Fruit fly (Drosophila melanogaster) whole organism, embryonic: Measurements from ENCODE around the gene Tlk.
A peak's percentile ranks its signal among the peaks of the same experiment; 100 is the strongest.

Experiments used
- Asciz ChIP-seq: fragments of 200-800 bp; sonication (Bioruptor generic); optimal IDR thresholded peaks from 2 replicates; lab custom pipeline; 2017; ENCODE audit warnings: missing biosample characterization, mild to moderate bottlenecking, missing genetic modification characterization, missing genetic modification reagents
- BEAF-32 ChIP-seq: fragments of 200-800 bp; sonication (Bioruptor generic); optimal IDR thresholded peaks from 3 replicates; lab custom pipeline; 2017; ENCODE audit warnings: missing biosample characterization, missing genetic modification characterization, mild to moderate bottlenecking, moderate library complexity, missing genetic modification reagents
- CG11560 ChIP-seq: fragments of 200-800 bp; sonication (Bioruptor generic); IDR thresholded peaks from 3 replicates; pipeline ENCODE4 v1.3.6; 2022; ENCODE audit warnings: missing biosample characterization, missing genetic modification characterization
- CG11695 ChIP-seq: fragments of 200-800 bp; sonication (Bioruptor generic); IDR thresholded peaks from 3 replicates; pipeline ENCODE4 v1.3.6; 2022; ENCODE audit warnings: missing biosample characterization, missing genetic modification characterization
- CG13123 ChIP-seq: fragments of 200-800 bp; sonication (Bioruptor generic); optimal IDR thresholded peaks from 2 replicates; lab custom pipeline; 2016; ENCODE audit warnings: missing biosample characterization, missing genetic modification characterization
- CG15073 ChIP-seq: fragments of 200-800 bp; sonication (Bioruptor generic); optimal IDR thresholded peaks from 2 replicates; lab custom pipeline; 2016; ENCODE audit warnings: missing biosample characterization, missing genetic modification characterization
- CG17612 ChIP-seq: fragments of 200-800 bp; sonication (Bioruptor generic); IDR thresholded peaks from 2 replicates; pipeline ENCODE4 v1.3.6; 2022; ENCODE audit warnings: missing biosample characterization, missing genetic modification characterization
- CG18599 ChIP-seq: fragments of 200-800 bp; sonication (Bioruptor generic); optimal IDR thresholded peaks from 3 replicates; lab custom pipeline; 2017; ENCODE audit warnings: missing biosample characterization, missing genetic modification characterization, mild to moderate bottlenecking, moderate library complexity, missing genetic modification reagents
- CG2129 ChIP-seq: fragments of 200-800 bp; sonication (Bioruptor generic); IDR thresholded peaks from 2 replicates; pipeline ENCODE4 v1.3.6; 2022; ENCODE audit warnings: missing biosample characterization, missing genetic modification characterization; ENCODE audit not compliant: partially characterized antibody
- CG31365 ChIP-seq: fragments of 200-800 bp; sonication (Bioruptor generic); optimal IDR thresholded peaks from 2 replicates; lab custom pipeline; 2018; ENCODE audit warnings: missing biosample characterization, mild to moderate bottlenecking, missing genetic modification characterization
- CG4820 ChIP-seq: fragments of 200-800 bp; sonication (Bioruptor generic); optimal IDR thresholded peaks from 3 replicates; lab custom pipeline; 2016; ENCODE audit warnings: missing biosample characterization, missing genetic modification characterization
- CG5180 ChIP-seq: fragments of 200-800 bp; sonication (Bioruptor generic); optimal IDR thresholded peaks from 3 replicates; lab custom pipeline; 2017; ENCODE audit warnings: missing biosample characterization, missing genetic modification characterization, mild to moderate bottlenecking, moderate library complexity, missing genetic modification reagents
- CG5953 ChIP-seq: fragments of 200-800 bp; sonication (Bioruptor generic); IDR thresholded peaks from 2 replicates; pipeline ENCODE4 v1.3.6; 2022; ENCODE audit warnings: missing biosample characterization, missing genetic modification characterization
- CG6175 ChIP-seq: fragments of 200-800 bp; sonication (Bioruptor generic); IDR thresholded peaks from 3 replicates; pipeline ENCODE4 v1.3.6; 2022; ENCODE audit warnings: missing biosample characterization, missing genetic modification characterization
- CG7745 ChIP-seq: fragments of 200-800 bp; sonication (Bioruptor generic); optimal IDR thresholded peaks from 2 replicates; lab custom pipeline; 2018; ENCODE audit warnings: missing biosample characterization, mild to moderate bottlenecking, missing genetic modification characterization, moderate library complexity
- CG7786 ChIP-seq: fragments of 200-800 bp; sonication (Bioruptor generic); optimal IDR thresholded peaks from 2 replicates; lab custom pipeline; 2016; ENCODE audit warnings: missing biosample characterization, missing genetic modification characterization
- CG8388 ChIP-seq: fragments of 200-800 bp; sonication (Bioruptor generic); optimal IDR thresholded peaks from 2 replicates; lab custom pipeline; 2019; ENCODE audit warnings: missing biosample characterization, mild to moderate bottlenecking, missing genetic modification characterization, moderate library complexity
- CkIIα-i1 ChIP-seq: fragments of 200-800 bp; sonication (Bioruptor generic); IDR thresholded peaks from 2 replicates; pipeline ENCODE4 v1.3.6; 2022; ENCODE audit warnings: missing biosample characterization, missing genetic modification characterization
- Dad ChIP-seq: fragments of 200-800 bp; sonication (Bioruptor generic); optimal IDR thresholded peaks from 3 replicates; lab custom pipeline; 2016; ENCODE audit warnings: missing biosample characterization, missing genetic modification characterization
- Dp ChIP-seq: fragments of 200-800 bp; sonication (Bioruptor generic); optimal IDR thresholded peaks from 2 replicates; lab custom pipeline; 2018; ENCODE audit warnings: missing biosample characterization, mild to moderate bottlenecking, missing genetic modification characterization, moderate library complexity
- H15 ChIP-seq: fragments of 200-800 bp; sonication (Bioruptor generic); IDR thresholded peaks from 3 replicates; pipeline ENCODE4 v1.3.6; 2022; ENCODE audit warnings: missing biosample characterization, missing genetic modification characterization
- HLHmδ ChIP-seq: fragments of 200-800 bp; sonication (Bioruptor generic); optimal IDR thresholded peaks from 2 replicates; lab custom pipeline; 2018; ENCODE audit warnings: missing biosample characterization, mild to moderate bottlenecking, missing genetic modification characterization, moderate library complexity
- Hand ChIP-seq: fragments of 200-800 bp; sonication (Bioruptor generic); optimal IDR thresholded peaks from 2 replicates; lab custom pipeline; 2017; ENCODE audit warnings: mild to moderate bottlenecking, missing biosample characterization, missing genetic modification reagents, missing genetic modification characterization
- MBD-R2 ChIP-seq: fragments of 200-800 bp; sonication (Bioruptor generic); IDR thresholded peaks from 2 replicates; pipeline ENCODE4 v1.3.6; 2022; ENCODE audit warnings: missing biosample characterization, missing genetic modification characterization
- Nf-YC ChIP-seq: fragments of 200-800 bp; optimal IDR thresholded peaks from 3 replicates; lab custom pipeline; 2019; ENCODE audit warnings: missing biosample characterization, mild to moderate bottlenecking, missing genetic modification characterization, moderate library complexity
- NfI ChIP-seq: fragments of 200-800 bp; sonication (Bioruptor generic); optimal IDR thresholded peaks from 3 replicates; lab custom pipeline; 2018; ENCODE audit warnings: missing biosample characterization, mild to moderate bottlenecking, missing genetic modification characterization, moderate library complexity
- Oaz ChIP-seq: fragments of 200-800 bp; sonication (Bioruptor generic); IDR thresholded peaks from 2 replicates; pipeline ENCODE4 v1.3.6; 2022; ENCODE audit warnings: missing biosample characterization, missing genetic modification characterization
- Rfx ChIP-seq: fragments of 200-800 bp; sonication (Bioruptor generic); IDR thresholded peaks from 2 replicates; pipeline ENCODE4 v1.3.6; 2022; ENCODE audit warnings: missing biosample characterization, missing genetic modification characterization
- Sin3A ChIP-seq: fragments of >200 bp; optimal IDR thresholded peaks from 2 replicates; lab custom pipeline; 2018
- ab ChIP-seq: fragments of 200-800 bp; sonication (Bioruptor generic); optimal IDR thresholded peaks from 2 replicates; lab custom pipeline; 2016; ENCODE audit warnings: missing biosample characterization, missing genetic modification characterization
- abd-A ChIP-seq: fragments of 200-800 bp; sonication (Bioruptor generic); optimal IDR thresholded peaks from 3 replicates; lab custom pipeline; 2019; ENCODE audit warnings: missing biosample characterization, mild to moderate bottlenecking, missing genetic modification characterization, moderate library complexity
- ase ChIP-seq: fragments of 200-800 bp; sonication (Bioruptor generic); IDR thresholded peaks from 3 replicates; pipeline ENCODE4 v1.3.6; 2022; ENCODE audit warnings: missing biosample characterization, missing genetic modification characterization
- chif ChIP-seq, 2 experiments: fragments of 200-800 bp; sonication (Bioruptor generic); optimal IDR thresholded peaks; 3 replicates each; lab custom pipeline; 2016; ENCODE audit warnings: missing biosample characterization in 2 of 2, missing genetic modification characterization in 2 of 2
- emc ChIP-seq: fragments of 200-800 bp; sonication (Bioruptor generic); optimal IDR thresholded peaks from 2 replicates; lab custom pipeline; 2016; ENCODE audit warnings: missing biosample characterization, missing genetic modification characterization
- ems ChIP-seq: fragments of 200-800 bp; sonication (Bioruptor generic); optimal IDR thresholded peaks from 3 replicates; lab custom pipeline; 2016; ENCODE audit warnings: missing biosample characterization, missing genetic modification characterization
- en ChIP-seq: fragments of 200-800 bp; sonication (Bioruptor generic); optimal IDR thresholded peaks from 2 replicates; lab custom pipeline; 2016; ENCODE audit warnings: missing biosample characterization, missing genetic modification characterization
- ftz-f1 ChIP-seq: fragments of 200-800 bp; sonication (Bioruptor generic); optimal IDR thresholded peaks from 2 replicates; lab custom pipeline; 2016; ENCODE audit warnings: missing biosample characterization, missing genetic modification characterization
- gcm ChIP-seq: fragments of 200-800 bp; sonication (Bioruptor generic); optimal IDR thresholded peaks from 2 replicates; lab custom pipeline; 2019; ENCODE audit warnings: missing biosample characterization, mild to moderate bottlenecking, missing genetic modification characterization, moderate library complexity
- gsb-n ChIP-seq: fragments of 200-800 bp; sonication (Bioruptor generic); optimal IDR thresholded peaks from 3 replicates; lab custom pipeline; 2018; ENCODE audit warnings: missing biosample characterization, mild to moderate bottlenecking, missing genetic modification characterization
- h ChIP-seq: fragments of >200 bp; optimal IDR thresholded peaks from 2 replicates; lab custom pipeline; 2017
- inv ChIP-seq: fragments of 200-800 bp; sonication (Bioruptor generic); IDR thresholded peaks from 2 replicates; pipeline ENCODE4 v1.3.6; 2022; ENCODE audit warnings: missing biosample characterization, missing genetic modification characterization; ENCODE audit not compliant: partially characterized antibody
- knrl ChIP-seq: fragments of 200-800 bp; sonication (Bioruptor generic); IDR thresholded peaks from 3 replicates; pipeline ENCODE4 v1.3.6; 2022; ENCODE audit warnings: missing biosample characterization, missing genetic modification characterization; ENCODE audit not compliant: partially characterized antibody
- onecut ChIP-seq: fragments of 200-800 bp; sonication (Bioruptor generic); IDR thresholded peaks from 2 replicates; pipeline ENCODE4 v1.3.6; 2022; ENCODE audit warnings: missing biosample characterization, missing genetic modification characterization
- p53 ChIP-seq: fragments of 200-800 bp; sonication (Bioruptor generic); optimal IDR thresholded peaks from 2 replicates; lab custom pipeline; 2016; ENCODE audit warnings: missing biosample characterization, missing genetic modification characterization
- rib ChIP-seq: fragments of 200-800 bp; sonication (Bioruptor generic); IDR thresholded peaks from 2 replicates; pipeline ENCODE4 v1.3.6; 2022; ENCODE audit warnings: missing biosample characterization, missing genetic modification characterization
- ssp ChIP-seq: fragments of 200-800 bp; sonication (Bioruptor generic); IDR thresholded peaks from 2 replicates; pipeline ENCODE4 v1.3.6; 2022; ENCODE audit warnings: missing biosample characterization, missing genetic modification characterization
- ttk ChIP-seq: fragments of 200-800 bp; sonication (Bioruptor generic); IDR thresholded peaks from 2 replicates; pipeline ENCODE4 v2.1.2; 2022; ENCODE audit warnings: missing biosample characterization, missing genetic modification characterization
- usp ChIP-seq: fragments of >200 bp; optimal IDR thresholded peaks from 2 replicates; lab custom pipeline; 2017; ENCODE audit warnings: missing biosample characterization, missing genetic modification characterization
- wor ChIP-seq: fragments of 200-800 bp; sonication (Bioruptor generic); IDR thresholded peaks from 2 replicates; pipeline ENCODE4 v1.3.6; 2022; ENCODE audit warnings: missing biosample characterization, missing genetic modification characterization

Gene Tlk

DNA sequence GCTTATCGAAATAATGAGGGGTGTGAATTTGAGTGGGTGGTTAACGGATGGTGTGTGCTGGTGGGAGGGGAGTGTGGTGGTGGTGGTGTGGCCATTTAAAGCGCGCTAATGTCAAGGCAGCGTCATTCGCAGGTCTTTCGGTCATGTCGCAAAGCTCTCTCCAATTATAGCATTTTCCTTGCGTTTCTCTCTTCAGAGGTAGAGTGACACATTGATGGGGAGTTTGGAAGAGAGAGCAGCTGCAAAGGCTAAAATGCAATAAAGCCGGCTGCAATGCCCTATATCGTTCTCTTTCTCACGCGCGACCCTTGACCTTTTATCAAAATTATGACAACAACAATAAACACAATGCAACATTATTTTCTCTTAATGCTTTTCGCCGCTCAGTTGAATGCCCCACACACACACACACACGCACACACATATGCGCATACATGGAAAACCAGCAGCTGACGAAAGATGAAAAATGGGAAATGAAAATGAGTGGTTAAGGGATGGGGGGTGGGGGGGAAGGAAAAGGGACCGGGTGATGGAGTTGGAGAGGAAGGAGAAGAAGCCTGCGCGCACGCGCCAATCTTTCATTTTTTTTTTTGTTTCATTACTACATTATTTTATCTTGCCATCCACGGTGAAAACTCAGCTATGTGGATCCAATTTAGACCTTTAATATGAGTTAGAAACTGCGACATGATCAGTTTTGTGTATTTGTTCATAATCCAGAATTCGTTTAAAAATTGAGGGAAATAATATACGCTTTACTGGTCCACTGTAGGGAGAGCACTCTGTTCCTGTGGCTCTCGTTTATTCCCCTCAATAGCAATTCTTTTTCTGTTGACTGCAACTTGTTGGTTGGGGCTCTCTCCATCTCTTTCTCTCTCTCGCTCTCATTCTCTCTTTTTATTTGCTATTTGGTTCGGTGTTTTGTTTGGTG, 27.9 kb upstream of the Tlk start (continued):
- TF ChIP-seq Nf-YC (tag; lab: Kevin White, UChicago) (peak; percentile 38), Asciz (GFP tag; lab: Kevin White, UChicago) (peak; percentile 64), p53 (GFP tag; lab: Kevin White, UChicago) (no peak), onecut (GFP tag; lab: Robert Waterston, UW) (peak; percentile 59), en (GFP tag; lab: Kevin White, UChicago) (peak; percentile 72), CG18599 (GFP tag; lab: Kevin White, UChicago) (peak; percentile 88), NfI (GFP tag; lab: Kevin White, UChicago) (peak; percentile 79), CG13123 (peak; percentile 56), CG11560 (no peak), MBD-R2 (GFP tag; lab: Robert Waterston, UW) (peak; percentile 45; the same call in 1 of the 2 replicates), HLHmδ (GFP tag; lab: Kevin White, UChicago) (peak; percentile 14), Rfx (GFP tag; lab: Robert Waterston, UW) (peak; percentile 76), emc (GFP tag; lab: Kevin White, UChicago) (peak; percentile 43), Dad (GFP tag; lab: Kevin White, UChicago) (peak; percentile 65), gcm (GFP tag; lab: Kevin White, UChicago) (peak; percentile 70), CG17612 (no peak), h (no peak), CkIIα-i1 (GFP tag; lab: Robert Waterston, UW) (0 out of 2 replicates have a peak, but pooled peaks have one; percentile 8), BEAF-32 (GFP tag; lab: Kevin White, UChicago) (no peak), ase (GFP tag; lab: Robert Waterston, UW) (peak; percentile 70; the same call in 2 of the 3 replicates), CG15073 (GFP tag; lab: Kevin White, UChicago) (no peak), CG7786 (GFP tag; lab: Kevin White, UChicago) (peak; percentile 70), wor (GFP tag; lab: Robert Waterston, UW) (peak; percentile 62), ab (GFP tag; lab: Kevin White, UChicago) (peak; percentile 53), chif (GFP tag; optimal IDR thresholded peaks at IDR 0.05; lab: Kevin White, UChicago) (peak; percentile 71 to 79), Oaz (GFP tag; lab: Robert Waterston, UW) (no peak), rib (GFP tag; lab: Robert Waterston, UW) (no peak; the same call in 1 of the 2 replicates), CG11695 (peak; percentile 69; the same call in 2 of the 3 replicates), gsb-n (tag; lab: Kevin White, UChicago) (peak; percentile 78), CG2129 (GFP tag; lab: Robert Waterston, UW) (no peak), Hand (GFP tag; lab: Kevin White, UChicago) (peak; percentile 76), inv (GFP tag; lab: Robert Waterston, UW) (no peak), abd-A (peak; percentile 83), Dp (GFP tag; lab: Kevin White, UChicago) (no peak), CG6175 (GFP tag; lab: Robert Waterston, UW) (no peak), H15 (GFP tag; lab: Robert Waterston, UW) (peak; percentile 64; the same call in 2 of the 3 replicates), CG31365 (peak; percentile 45), ftz-f1 (GFP tag; lab: Kevin White, UChicago) (no peak), CG8388 (GFP tag; lab: Kevin White, UChicago) (peak; percentile 72), CG5953 (GFP tag; lab: Robert Waterston, UW) (peak; percentile 59; the same call in 1 of the 2 replicates), CG5180 (GFP tag; lab: Kevin White, UChicago) (peak; percentile 76), usp (GFP tag; lab: Kevin White, UChicago) (no peak), ems (GFP tag; lab: Kevin White, UChicago) (peak; percentile 1), Sin3A (lab: Kevin White, UChicago) (no peak), CG7745 (tag; lab: Kevin White, UChicago) (no peak), knrl (GFP tag; lab: Robert Waterston, UW) (no peak), ttk (GFP tag; lab: Robert Waterston, UW) (peak; percentile 79), CG4820 (peak; percentile 61), ssp (peak; percentile 42)
